Worm (Caenorhabditis elegans) whole organism, L4 larva: Measurements from ENCODE around the gene H38K22.7.

Experiments
- F44E2.7 ChIP-seq: fragments of 200-800 bp; sonication (Bioruptor generic); IDR thresholded peaks from 2 replicates; pipeline ENCODE4 v2.1.2; 2022; ENCODE audit warnings: missing genetic modification characterization, missing compliant biosample characterization
- F49E8.2 ChIP-seq: sonication (generic microtip); optimal IDR thresholded peaks from 2 replicates; lab custom pipeline; 2016; ENCODE audit warnings: missing compliant biosample characterization, mild to moderate bottlenecking, missing genetic modification characterization, borderline replicate concordance
- T20F7.1 ChIP-seq: fragments of 200-800 bp; sonication (Bioruptor generic); optimal IDR thresholded peaks from 2 replicates; lab custom pipeline; 2018; ENCODE audit warnings: mild to moderate bottlenecking, missing genetic modification characterization, missing compliant biosample characterization
- T26A8.4 ChIP-seq: fragments of 200-800 bp; sonication (Bioruptor generic); IDR thresholded peaks from 2 replicates; pipeline ENCODE4 v1.3.6; 2022; ENCODE audit warnings: missing genetic modification characterization, missing compliant biosample characterization
- Y5F2A.4 ChIP-seq: fragments of 200-800 bp; sonication (Bioruptor generic); optimal IDR thresholded peaks from 2 replicates; lab custom pipeline; 2018; ENCODE audit warnings: mild to moderate bottlenecking, missing genetic modification characterization, missing compliant biosample characterization
- ama-1 ChIP-seq: fragments of 150-350 bp; optimal IDR thresholded peaks from 2 replicates; lab custom pipeline; 2014; ENCODE audit warnings: inconsistent platforms, mixed read lengths
- arid-1 ChIP-seq: fragments of 200-800 bp; sonication (Bioruptor generic); conservative IDR thresholded peaks from 2 replicates; pipeline ENCODE4 v1.3.6; 2022; ENCODE audit warnings: missing genetic modification reagents, missing genetic modification characterization, missing compliant biosample characterization
- ceh-20 ChIP-seq: fragments of 200-800 bp; sonication (Bioruptor generic); IDR thresholded peaks from 2 replicates; pipeline ENCODE4 v1.3.6; 2022; ENCODE audit warnings: missing genetic modification reagents, missing genetic modification characterization, missing compliant biosample characterization
- ceh-28 ChIP-seq: fragments of 150-350 bp; optimal IDR thresholded peaks from 2 replicates; lab custom pipeline; 2014; ENCODE audit warnings: missing biosample characterization, missing genetic modification reagents, missing genetic modification characterization
- ceh-62 ChIP-seq: sonication (generic microtip); optimal IDR thresholded peaks from 2 replicates; lab custom pipeline; 2017; ENCODE audit warnings: missing biosample characterization, missing genetic modification characterization
- ces-1 ChIP-seq: fragments of 150-350 bp; sonication (generic microtip); optimal IDR thresholded peaks from 4 replicates; lab custom pipeline; 2014; ENCODE audit warnings: missing biosample characterization, missing genetic modification reagents, missing genetic modification characterization
- daf-12 ChIP-seq: fragments of 150-350 bp; optimal IDR thresholded peaks from 2 replicates; lab custom pipeline; 2014; ENCODE audit warnings: missing biosample characterization, missing genetic modification reagents, missing genetic modification characterization
- daf-16 ChIP-seq, 3 experiments: sonication (generic microtip); optimal IDR thresholded peaks; 2 replicates each; lab custom pipeline; 2016 to 2017; ENCODE audit warnings: missing genetic modification characterization in 3 of 3, missing genetic modification reagents in 3 of 3, mild to moderate bottlenecking in 2 of 3, missing compliant biosample characterization in 2 of 3, missing biosample characterization in 1 of 3, moderate library complexity in 1 of 3
- dmd-6 ChIP-seq: fragments of 200-800 bp; sonication (Bioruptor generic); IDR thresholded peaks from 2 replicates; pipeline ENCODE4 v1.3.6; 2022; ENCODE audit warnings: missing genetic modification reagents, missing genetic modification characterization, missing compliant biosample characterization
- dmd-9 ChIP-seq: fragments of 200-800 bp; sonication (Bioruptor generic); IDR thresholded peaks from 2 replicates; pipeline ENCODE4 v1.3.6; 2022; ENCODE audit warnings: missing genetic modification reagents, missing genetic modification characterization, missing compliant biosample characterization
- dpl-1 ChIP-seq: fragments of 150-350 bp; optimal IDR thresholded peaks from 2 replicates; lab custom pipeline; 2014; ENCODE audit warnings: missing biosample characterization, missing genetic modification reagents, missing genetic modification characterization
- duxl-1 ChIP-seq: sonication (generic microtip); optimal IDR thresholded peaks from 2 replicates; lab custom pipeline; 2016; ENCODE audit warnings: mild to moderate bottlenecking, missing genetic modification characterization, moderate library complexity, missing compliant biosample characterization; ENCODE audit not compliant: poor library complexity
- egl-27 ChIP-seq: sonication (generic microtip); optimal IDR thresholded peaks from 3 replicates; lab custom pipeline; 2017; ENCODE audit warnings: missing biosample characterization, missing genetic modification reagents, missing genetic modification characterization
- fos-1 ChIP-seq: fragments of 150-350 bp; optimal IDR thresholded peaks from 2 replicates; lab custom pipeline; 2014; ENCODE audit warnings: missing biosample characterization, missing genetic modification characterization
- gei-8 ChIP-seq: fragments of 200-800 bp; sonication (Bioruptor generic); optimal IDR thresholded peaks from 2 replicates; lab custom pipeline; 2018; ENCODE audit warnings: mild to moderate bottlenecking, missing genetic modification characterization, missing compliant biosample characterization
- hlh-11 ChIP-seq: fragments of 200-800 bp; sonication (Bioruptor generic); optimal IDR thresholded peaks from 2 replicates; lab custom pipeline; 2018; ENCODE audit warnings: mild to moderate bottlenecking, missing genetic modification characterization, missing compliant biosample characterization
- hmg-1.1 ChIP-seq: fragments of 200-800 bp; sonication (Bioruptor generic); IDR thresholded peaks from 2 replicates; pipeline ENCODE4 v1.3.6; 2022; ENCODE audit warnings: missing genetic modification reagents, missing genetic modification characterization, missing compliant biosample characterization
- jun-1 ChIP-seq: fragments of 150-350 bp; optimal IDR thresholded peaks from 2 replicates; lab custom pipeline; 2014; ENCODE audit warnings: missing biosample characterization, missing genetic modification reagents, missing genetic modification characterization
- lim-7 ChIP-seq: fragments of 200-800 bp; sonication (Bioruptor generic); IDR thresholded peaks from 2 replicates; pipeline ENCODE4 v1.3.6; 2022; ENCODE audit warnings: missing genetic modification characterization, missing compliant biosample characterization
- lin-1 ChIP-seq: fragments of 200-800 bp; sonication (Bioruptor generic); IDR thresholded peaks from 2 replicates; pipeline ENCODE4 v1.3.6; 2022; ENCODE audit warnings: missing genetic modification reagents, missing genetic modification characterization, missing compliant biosample characterization
- lin-15B ChIP-seq: fragments of 150-350 bp; sonication (generic microtip); optimal IDR thresholded peaks from 3 replicates; lab custom pipeline; 2014; ENCODE audit warnings: missing biosample characterization, missing genetic modification characterization
- lin-39 ChIP-seq: fragments of 150-350 bp; optimal IDR thresholded peaks from 2 replicates; lab custom pipeline; 2014; ENCODE audit warnings: missing biosample characterization, missing genetic modification reagents, missing genetic modification characterization
- madf-5 ChIP-seq, 2 experiments: fragments of 200-800 bp; sonication (Bioruptor generic); IDR thresholded peaks; 2 replicates each; pipeline ENCODE4 v1.3.6; 2022; ENCODE audit warnings: missing compliant biosample characterization in 2 of 2, missing genetic modification characterization in 2 of 2
- mdl-1 ChIP-seq, 2 experiments: fragments of 150-350 bp in 1 of 2; sonication (generic microtip) in 1 of 2; optimal IDR thresholded peaks; 2 replicates each; lab custom pipeline; 2014 to 2017; ENCODE audit warnings: missing biosample characterization in 2 of 2, missing genetic modification characterization in 2 of 2
- mep-1 ChIP-seq: fragments of 150-350 bp; sonication (generic microtip); optimal IDR thresholded peaks from 3 replicates; lab custom pipeline; 2014; ENCODE audit warnings: missing biosample characterization, missing genetic modification characterization
- mes-2 ChIP-seq: sonication (generic microtip); optimal IDR thresholded peaks from 2 replicates; lab custom pipeline; 2016; ENCODE audit warnings: missing genotype, mild to moderate bottlenecking, missing genetic modification characterization, missing compliant biosample characterization; ENCODE audit not compliant: poor library complexity, severe bottlenecking
- nhr-10 ChIP-seq: fragments of 150-350 bp; optimal IDR thresholded peaks from 2 replicates; lab custom pipeline; 2014; ENCODE audit warnings: missing biosample characterization, missing genetic modification characterization
- nhr-11 ChIP-seq: fragments of 150-350 bp; optimal IDR thresholded peaks from 2 replicates; lab custom pipeline; 2014; ENCODE audit warnings: missing biosample characterization, missing genetic modification characterization
- nhr-28 ChIP-seq: fragments of 150-350 bp; optimal IDR thresholded peaks from 2 replicates; lab custom pipeline; 2014; ENCODE audit warnings: missing biosample characterization, missing genetic modification characterization
- nhr-42 ChIP-seq: fragments of 200-800 bp; sonication (Bioruptor generic); IDR thresholded peaks from 2 replicates; pipeline ENCODE4 v1.3.6; 2022; ENCODE audit warnings: missing genetic modification characterization, missing compliant biosample characterization
- nhr-76 ChIP-seq: fragments of 150-350 bp; optimal IDR thresholded peaks from 2 replicates; lab custom pipeline; 2014; ENCODE audit warnings: missing biosample characterization, missing genetic modification characterization
- nhr-77 ChIP-seq: fragments of 150-350 bp; optimal IDR thresholded peaks from 2 replicates; lab custom pipeline; 2014; ENCODE audit warnings: missing biosample characterization, missing genetic modification characterization
- php-3 ChIP-seq: fragments of 200-800 bp; sonication (Bioruptor generic); IDR thresholded peaks from 2 replicates; pipeline ENCODE4 v1.3.6; 2022; ENCODE audit warnings: missing genetic modification reagents, missing genetic modification characterization, missing compliant biosample characterization
- pqm-1 ChIP-seq: sonication (generic microtip); optimal IDR thresholded peaks from 2 replicates; lab custom pipeline; 2017; ENCODE audit warnings: missing biosample characterization, missing genetic modification characterization
- set-16 ChIP-seq: fragments of 200-800 bp; sonication (Bioruptor generic); IDR thresholded peaks from 2 replicates; pipeline ENCODE4 v1.3.6; 2022; ENCODE audit warnings: missing genetic modification reagents, missing genetic modification characterization, missing compliant biosample characterization
- snpc-4 ChIP-seq: fragments of 150-350 bp; optimal IDR thresholded peaks from 2 replicates; lab custom pipeline; 2014; ENCODE audit warnings: missing biosample characterization, missing genetic modification characterization
- tra-1 ChIP-seq: fragments of 200-800 bp; sonication (Bioruptor generic); IDR thresholded peaks from 2 replicates; pipeline ENCODE4 v1.3.6; 2022; ENCODE audit warnings: missing genetic modification reagents, missing genetic modification characterization, missing compliant biosample characterization
- unc-62 ChIP-seq, 3 experiments: fragments of 150-350 bp in 1 of 3; sonication (generic microtip); optimal IDR thresholded peaks in 2 of 3; peaks in 1 of 3; 1 replicate in 1 of 3; 2 replicates in 2 of 3; lab custom pipeline; 2014 to 2017; ENCODE audit warnings: missing biosample characterization in 3 of 3, missing genetic modification characterization in 3 of 3, missing genetic modification reagents in 3 of 3, missing genotype in 1 of 3
- zip-11 ChIP-seq: fragments of 200-800 bp; sonication (Bioruptor generic); IDR thresholded peaks from 2 replicates; pipeline ENCODE4 v1.3.6; 2022; ENCODE audit warnings: missing genetic modification characterization, missing compliant biosample characterization
- ztf-11 ChIP-seq: fragments of 150-350 bp; optimal IDR thresholded peaks from 2 replicates; lab custom pipeline; 2014; ENCODE audit warnings: missing biosample characterization, missing genetic modification characterization

Gene H38K22.7

DNA sequence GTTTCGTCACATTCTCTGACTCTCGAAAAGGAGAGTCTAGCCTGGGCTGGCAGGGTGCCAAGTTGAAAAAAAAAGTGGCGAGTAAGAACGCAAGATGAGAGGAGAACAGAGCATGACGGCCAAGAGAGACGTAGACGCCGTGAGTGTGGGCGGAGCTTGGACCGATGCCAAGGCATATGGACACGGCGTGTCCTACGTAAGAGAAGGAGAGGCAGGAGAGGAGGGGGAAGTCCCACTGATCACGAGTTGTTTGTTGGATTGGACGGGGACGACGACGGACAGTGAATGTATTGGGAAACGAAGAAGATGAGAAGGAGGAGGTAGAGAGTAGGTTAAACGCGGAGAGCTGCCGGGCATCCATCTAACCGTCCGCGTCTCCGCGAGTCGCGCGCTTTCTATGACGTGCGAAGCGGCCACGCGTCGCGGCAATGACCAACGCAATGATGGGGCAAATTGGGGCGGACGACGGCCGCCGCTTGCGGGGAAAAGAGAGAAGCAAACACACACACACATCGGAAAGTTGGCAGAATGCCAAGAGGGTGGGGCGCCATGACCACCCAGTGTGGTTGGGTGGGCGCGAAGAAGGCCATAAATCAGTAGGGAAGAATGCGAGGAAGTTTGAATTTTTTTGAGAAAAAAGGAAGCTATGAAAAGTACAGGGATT, 39.4 kb upstream of the H38K22.7 start (continued):
- TF ChIP-seq Y5F2A.4 (GFP tag; lab: Kevin White, UChicago): peak; percentile 72
- TF ChIP-seq nhr-42: peak; percentile 84
- peak; percentile 88 for TF ChIP-seq T20F7.1 (GFP tag; lab: Kevin White, UChicago)
- peak; percentile 93 for TF ChIP-seq nhr-10
- peak; percentile 98 for TF ChIP-seq tra-1 (GFP tag; lab: Robert Waterston, UW)
- peak; percentile 78 for TF ChIP-seq dpl-1 (GFP tag; lab: Kevin White, UChicago)
- no peak for TF ChIP-seq F44E2.7 (GFP tag; lab: Robert Waterston, UW)
- peak; percentile 14 for TF ChIP-seq ces-1
- TF ChIP-seq lin-15B (tag; lab: Kevin White, UChicago): peak; percentile 25
- TF ChIP-seq lin-39 (tag; lab: Kevin White, UChicago): peak; percentile 74
- TF ChIP-seq daf-12 (tag; lab: Kevin White, UChicago): no peak
- TF ChIP-seq gei-8: peak; percentile 100
- TF ChIP-seq dmd-9 (GFP tag; lab: Robert Waterston, UW): peak; percentile 75; the same call in 1 of the 2 replicates
- no peak; the same call in 1 of the 2 replicates for TF ChIP-seq zip-11 (GFP tag; lab: Robert Waterston, UW)
- no peak for TF ChIP-seq F49E8.2 (tag; lab: Kevin White, UChicago)
- no peak for TF ChIP-seq ceh-62 (tag; lab: Kevin White, UChicago)
- TF ChIP-seq, all 104 proteins: peak for 84

DNA sequence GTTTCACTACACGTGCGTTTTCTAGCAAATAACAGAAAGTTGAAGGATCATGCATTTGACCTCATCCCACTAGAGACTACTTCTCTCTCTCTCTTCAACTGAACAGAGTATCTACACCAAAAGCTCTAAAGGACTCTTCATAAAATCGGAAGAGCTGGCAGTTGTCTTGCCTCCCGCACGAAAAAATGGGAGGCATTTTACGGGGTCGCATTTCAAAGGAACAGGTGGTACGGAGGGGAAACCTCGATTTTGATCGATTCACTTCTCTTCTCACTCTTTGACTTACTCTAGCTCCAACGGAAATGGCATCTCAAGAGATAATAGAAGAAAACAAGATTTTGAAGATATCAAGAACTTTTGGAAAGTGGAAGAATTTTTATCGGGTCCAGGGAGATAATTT, 38.3 kb upstream of the H38K22.7 start:
- no peak for TF ChIP-seq lin-1
- peak; percentile 21 for TF ChIP-seq hlh-11
- peak in 1 of 2 experiments; percentile 97 for TF ChIP-seq unc-62 (GFP tag; optimal IDR thresholded peaks at IDR 0.05 in 1 of 2; lab: Kevin White, UChicago)
- TF ChIP-seq unc-62 (tag; optimal IDR thresholded peaks at IDR 0.05; lab: Kevin White, UChicago): no peak
- no peak for TF ChIP-seq nhr-76 (tag; lab: Kevin White, UChicago)
- TF ChIP-seq nhr-28: peak; percentile 25
- TF ChIP-seq lin-39 (tag; lab: Kevin White, UChicago): no peak
- TF ChIP-seq ceh-20 (GFP tag; lab: Robert Waterston, UW): no peak
- TF ChIP-seq Y5F2A.4 (GFP tag; lab: Kevin White, UChicago): no peak
- no peak for TF ChIP-seq nhr-77
- no peak for TF ChIP-seq ceh-28 (tag; lab: Kevin White, UChicago)
- TF ChIP-seq nhr-11 (tag; lab: Kevin White, UChicago): peak; percentile 81
- TF ChIP-seq jun-1 (tag; lab: Kevin White, UChicago): no peak

DNA sequence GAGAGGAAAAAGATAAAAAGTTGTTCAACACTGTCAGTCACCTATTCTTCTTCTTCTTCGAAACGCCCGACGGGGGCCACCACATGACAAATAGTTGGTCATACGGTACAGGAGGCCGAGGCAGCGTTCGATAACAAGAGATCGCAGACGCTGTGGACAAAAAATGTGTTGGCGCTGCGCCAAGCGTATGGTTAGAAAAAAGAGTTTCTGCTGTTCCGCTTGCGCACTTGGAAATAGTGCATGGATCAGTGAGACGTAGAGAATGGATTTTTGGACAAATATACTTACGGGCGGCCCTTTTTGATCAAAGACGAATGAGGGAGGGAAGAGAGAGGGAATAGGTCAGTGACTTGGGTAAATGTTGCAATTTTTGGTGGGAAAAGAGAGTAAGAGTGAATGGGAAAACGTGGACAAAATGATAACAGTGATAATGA, 36.8 kb upstream of the H38K22.7 start:
- 0 out of 2 replicates have a peak, but pooled peaks have one; percentile 31 for TF ChIP-seq php-3 (GFP tag; lab: Robert Waterston, UW)
- peak; percentile 65; the same call in 1 of the 2 replicates for TF ChIP-seq tra-1 (GFP tag; lab: Robert Waterston, UW)
- peak; percentile 53 for TF ChIP-seq gei-8
- 0 out of 2 replicates have a peak, but pooled peaks have one; percentile 33 for TF ChIP-seq ceh-20 (GFP tag; lab: Robert Waterston, UW)
- no peak for TF ChIP-seq snpc-4
- TF ChIP-seq set-16 (GFP tag; lab: Robert Waterston, UW): peak; percentile 37; the same call in 1 of the 2 replicates
- peak; percentile 70 for TF ChIP-seq T26A8.4 (GFP tag; lab: Robert Waterston, UW)
- TF ChIP-seq dmd-9 (GFP tag; lab: Robert Waterston, UW): no peak
- peak; percentile 30 for TF ChIP-seq nhr-11 (tag; lab: Kevin White, UChicago)
- TF ChIP-seq lin-15B (tag; lab: Kevin White, UChicago): no peak
- peak; percentile 52 for TF ChIP-seq mes-2
- peak; percentile 88 for TF ChIP-seq dmd-6
- peak; percentile 87 for TF ChIP-seq mep-1
- no peak for TF ChIP-seq egl-27 (tag; lab: Kevin White, UChicago)
- peak; percentile 52 for TF ChIP-seq hmg-1.1 (GFP tag; lab: Robert Waterston, UW)
- peak in 1 of 2 experiments; percentile 76; a peak in 1 of 4 replicates for TF ChIP-seq madf-5 (GFP tag; IDR thresholded peaks at IDR 0.05; lab: Robert Waterston, UW)
- no peak for TF ChIP-seq arid-1 (GFP tag; lab: Robert Waterston, UW)
- peak; percentile 35 to 89 for TF ChIP-seq mdl-1 (tag; optimal IDR thresholded peaks at IDR 0.05; lab: Kevin White, UChicago)
- TF ChIP-seq duxl-1 (tag; lab: Kevin White, UChicago): peak; percentile 32
- TF ChIP-seq pqm-1: peak; percentile 75
- no peak for TF ChIP-seq fos-1
- no peak for TF ChIP-seq F49E8.2 (tag; lab: Kevin White, UChicago)
- no peak for TF ChIP-seq nhr-10
- TF ChIP-seq nhr-77: peak; percentile 56
- TF ChIP-seq daf-16 (GFP tag; optimal IDR thresholded peaks at IDR 0.05; lab: Kevin White, UChicago): no peak
- peak; percentile 42 for TF ChIP-seq daf-16 (tag; optimal IDR thresholded peaks at IDR 0.05; lab: Kevin White, UChicago)
- no peak for TF ChIP-seq ztf-11 (tag; lab: Kevin White, UChicago)
- TF ChIP-seq lim-7 (GFP tag; lab: Robert Waterston, UW): no peak
- no peak for TF ChIP-seq ama-1 (lab: Kevin White, UChicago)
